Worm (Caenorhabditis elegans) whole organism, young adult: ENCODE results near the gene nep-17.

ENCODE experiments used
- B0336.3 ChIP-seq: fragments of 200-800 bp; sonication (Bioruptor generic); IDR thresholded peaks from 2 replicates; pipeline ENCODE4 v1.3.6; 2022; ENCODE audit warnings: missing genetic modification characterization, missing compliant biosample characterization
- D2030.7 ChIP-seq: fragments of 200-800 bp; sonication (Bioruptor generic); IDR thresholded peaks from 2 replicates; pipeline ENCODE4 v1.3.6; 2022; ENCODE audit warnings: missing genetic modification reagents, missing genetic modification characterization, missing compliant biosample characterization
- F10E7.11 ChIP-seq: sonication (generic microtip); optimal IDR thresholded peaks from 2 replicates; lab custom pipeline; 2017; ENCODE audit warnings: mild to moderate bottlenecking, missing genetic modification characterization, moderate library complexity, missing compliant biosample characterization
- F22D6.2 ChIP-seq: sonication (generic microtip); optimal IDR thresholded peaks from 2 replicates; lab custom pipeline; 2016; ENCODE audit warnings: mild to moderate bottlenecking, missing genetic modification characterization, missing compliant biosample characterization
- F23B12.7 ChIP-seq: sonication (generic microtip); optimal IDR thresholded peaks from 2 replicates; lab custom pipeline; 2017; ENCODE audit warnings: missing genetic modification characterization, mild to moderate bottlenecking, missing compliant biosample characterization, antibody characterized with exemption, moderate library complexity; ENCODE audit not compliant: insufficient read depth
- F33H1.4 ChIP-seq: fragments of 200-800 bp; sonication (Bioruptor generic); IDR thresholded peaks from 2 replicates; pipeline ENCODE4 v1.3.6; 2022; ENCODE audit warnings: missing genetic modification reagents, missing genetic modification characterization, missing compliant biosample characterization
- F57A8.1 ChIP-seq: fragments of 200-800 bp; sonication (Bioruptor generic); optimal IDR thresholded peaks from 2 replicates; lab custom pipeline; 2018; ENCODE audit warnings: mild to moderate bottlenecking, missing genetic modification characterization, moderate library complexity, missing compliant biosample characterization
- F57C9.4 ChIP-seq: sonication (generic microtip); optimal IDR thresholded peaks from 2 replicates; lab custom pipeline; 2017; ENCODE audit warnings: mild to moderate bottlenecking, missing genetic modification characterization, missing compliant biosample characterization
- T07F8.4 ChIP-seq: sonication (generic microtip); optimal IDR thresholded peaks from 2 replicates; lab custom pipeline; 2016; ENCODE audit warnings: mild to moderate bottlenecking, missing genetic modification characterization, moderate library complexity, missing compliant biosample characterization
- aptf-2 ChIP-seq: fragments of 200-800 bp; sonication (Bioruptor generic); conservative IDR thresholded peaks from 2 replicates; pipeline ENCODE4 v1.3.6; 2022; ENCODE audit warnings: missing genetic modification reagents, missing genetic modification characterization, missing compliant biosample characterization
- attf-3 ChIP-seq: fragments of 200-800 bp; sonication (Bioruptor generic); conservative IDR thresholded peaks from 2 replicates; pipeline ENCODE4 v1.3.6; 2022; ENCODE audit warnings: missing genetic modification reagents, missing genetic modification characterization, missing compliant biosample characterization
- attf-5 ChIP-seq: fragments of 200-800 bp; sonication (Bioruptor generic); optimal IDR thresholded peaks from 2 replicates; lab custom pipeline; 2018; ENCODE audit warnings: mild to moderate bottlenecking, missing genetic modification characterization, missing compliant biosample characterization
- bed-1 ChIP-seq: fragments of 200-800 bp; sonication (Bioruptor generic); IDR thresholded peaks from 2 replicates; pipeline ENCODE4 v1.3.6; 2022; ENCODE audit warnings: missing genetic modification reagents, missing genetic modification characterization, missing compliant biosample characterization
- ceh-27 ChIP-seq: fragments of 200-800 bp; sonication (Bioruptor generic); optimal IDR thresholded peaks from 2 replicates; lab custom pipeline; 2018; ENCODE audit warnings: mild to moderate bottlenecking, missing genetic modification characterization, moderate library complexity, missing compliant biosample characterization
- ceh-40 ChIP-seq: fragments of 200-800 bp; sonication (Bioruptor generic); IDR thresholded peaks from 2 replicates; pipeline ENCODE4 v1.3.6; 2022; ENCODE audit warnings: missing genetic modification characterization, missing compliant biosample characterization
- ceh-79 ChIP-seq: sonication (generic microtip); optimal IDR thresholded peaks from 2 replicates; lab custom pipeline; 2017; ENCODE audit warnings: mild to moderate bottlenecking, missing genetic modification characterization, missing compliant biosample characterization
- ceh-91 ChIP-seq: fragments of 200-800 bp; sonication (Bioruptor generic); IDR thresholded peaks from 2 replicates; pipeline ENCODE4 v1.3.6; 2022; ENCODE audit warnings: missing genetic modification reagents, missing genetic modification characterization, missing compliant biosample characterization
- chd-7 ChIP-seq: sonication (generic microtip); optimal IDR thresholded peaks from 2 replicates; lab custom pipeline; 2016; ENCODE audit warnings: mild to moderate bottlenecking, missing genetic modification characterization, moderate library complexity, missing compliant biosample characterization
- efl-1 ChIP-seq: fragments of 150-350 bp; optimal IDR thresholded peaks from 2 replicates; lab custom pipeline; 2014; ENCODE audit warnings: missing biosample characterization, missing genetic modification reagents, missing genetic modification characterization
- egl-18 ChIP-seq: fragments of 200-800 bp; sonication (Bioruptor generic); IDR thresholded peaks from 2 replicates; pipeline ENCODE4 v1.3.6; 2022; ENCODE audit warnings: missing genetic modification reagents, missing genetic modification characterization, missing compliant biosample characterization
- egrh-3 ChIP-seq: fragments of 200-800 bp; sonication (Bioruptor generic); IDR thresholded peaks from 2 replicates; pipeline ENCODE4 v1.3.6; 2022; ENCODE audit warnings: missing genetic modification reagents, missing genetic modification characterization, missing compliant biosample characterization
- fkh-3 ChIP-seq: sonication (generic microtip); optimal IDR thresholded peaks from 2 replicates; lab custom pipeline; 2016; ENCODE audit warnings: mild to moderate bottlenecking, missing genetic modification characterization, missing compliant biosample characterization
- gei-17 ChIP-seq: fragments of 200-800 bp; sonication (Bioruptor generic); optimal IDR thresholded peaks from 2 replicates; lab custom pipeline; 2018; ENCODE audit warnings: mild to moderate bottlenecking, missing genetic modification characterization, missing compliant biosample characterization
- hlh-12 ChIP-seq: sonication (generic microtip); optimal IDR thresholded peaks from 2 replicates; lab custom pipeline; 2016; ENCODE audit warnings: missing genetic modification characterization, missing compliant biosample characterization
- hlh-26 ChIP-seq: fragments of 200-800 bp; sonication (Bioruptor generic); conservative IDR thresholded peaks from 2 replicates; pipeline ENCODE4 v1.3.6; 2022; ENCODE audit warnings: missing genetic modification reagents, missing genetic modification characterization, missing compliant biosample characterization
- hrde-1 ChIP-seq: sonication (generic microtip); optimal IDR thresholded peaks from 2 replicates; lab custom pipeline; 2016; ENCODE audit warnings: missing genetic modification characterization, mild to moderate bottlenecking, missing compliant biosample characterization, moderate library complexity, missing genotype, missing genetic modification reagents, borderline replicate concordance
- lin-40 ChIP-seq: sonication (generic microtip); optimal IDR thresholded peaks from 2 replicates; lab custom pipeline; 2016; ENCODE audit warnings: missing genetic modification characterization, mild to moderate bottlenecking, missing compliant biosample characterization, missing genotype, missing genetic modification reagents
- lir-1 ChIP-seq: fragments of 200-800 bp; sonication (Bioruptor generic); conservative IDR thresholded peaks from 2 replicates; pipeline ENCODE4 v1.3.6; 2022; ENCODE audit warnings: missing genetic modification reagents, missing genetic modification characterization, missing compliant biosample characterization
- lsl-1 ChIP-seq: fragments of 200-800 bp; sonication (Bioruptor generic); optimal IDR thresholded peaks from 2 replicates; lab custom pipeline; 2018; ENCODE audit warnings: mild to moderate bottlenecking, missing genetic modification characterization, moderate library complexity, missing compliant biosample characterization
- lsy-27 ChIP-seq: sonication (generic microtip); optimal IDR thresholded peaks from 2 replicates; lab custom pipeline; 2017; ENCODE audit warnings: missing genetic modification characterization, mild to moderate bottlenecking, missing compliant biosample characterization, antibody characterized with exemption, missing genotype, borderline replicate concordance; ENCODE audit not compliant: insufficient read depth
- madf-3 ChIP-seq: fragments of 200-800 bp; sonication (Bioruptor generic); IDR thresholded peaks from 2 replicates; pipeline ENCODE4 v1.3.6; 2022; ENCODE audit warnings: missing genetic modification reagents, missing genetic modification characterization, missing compliant biosample characterization
- mcd-1 ChIP-seq: fragments of 200-800 bp; sonication (Bioruptor generic); IDR thresholded peaks from 2 replicates; pipeline ENCODE4 v1.3.6; 2022; ENCODE audit warnings: missing genetic modification reagents, missing genetic modification characterization, missing compliant biosample characterization
- mel-28 ChIP-seq: sonication (generic microtip); optimal IDR thresholded peaks from 2 replicates; lab custom pipeline; 2016; ENCODE audit warnings: borderline replicate concordance, mild to moderate bottlenecking, missing genetic modification characterization, missing compliant biosample characterization
- mxl-1 ChIP-seq: sonication (generic microtip); optimal IDR thresholded peaks from 2 replicates; lab custom pipeline; 2016; ENCODE audit warnings: missing genetic modification characterization, missing compliant biosample characterization
- pbrm-1 ChIP-seq: fragments of 200-800 bp; sonication (Bioruptor generic); IDR thresholded peaks from 2 replicates; pipeline ENCODE4 v1.3.6; 2022; ENCODE audit warnings: missing genetic modification reagents, missing genetic modification characterization, missing compliant biosample characterization
- rpc-1 ChIP-seq, 2 experiments: fragments of 150-350 bp in 1 of 2; sonication (generic microtip) in 1 of 2; optimal IDR thresholded peaks; 2 replicates each; lab custom pipeline; 2014 to 2018; ENCODE audit warnings: missing biosample characterization in 1 of 2, missing genetic modification characterization in 1 of 2, missing genetic modification reagents in 1 of 2, missing genotype in 1 of 2
- snpc-3.4 ChIP-seq: sonication (generic microtip); optimal IDR thresholded peaks from 2 replicates; lab custom pipeline; 2017; ENCODE audit warnings: missing genetic modification characterization, mild to moderate bottlenecking, missing compliant biosample characterization, antibody characterized with exemption, moderate library complexity, missing genotype, missing genetic modification reagents
- snpc-4 ChIP-seq, 5 experiments: fragments of 150-350 bp in 1 of 5; sonication (generic microtip) in 4 of 5; optimal IDR thresholded peaks; 2 replicates each; lab custom pipeline; 2014 to 2018; ENCODE audit warnings: missing genetic modification characterization in 5 of 5, missing biosample characterization in 3 of 5, antibody characterized with exemption in 2 of 5, mild to moderate bottlenecking in 2 of 5, missing compliant biosample characterization in 2 of 5, missing genotype in 2 of 5, moderate library complexity in 2 of 5, missing genetic modification reagents in 1 of 5
- sptf-2 ChIP-seq: fragments of 200-800 bp; sonication (Bioruptor generic); optimal IDR thresholded peaks from 2 replicates; lab custom pipeline; 2018; ENCODE audit warnings: mild to moderate bottlenecking, missing genetic modification characterization, missing compliant biosample characterization
- tlf-1 ChIP-seq: fragments of 200-800 bp; sonication (Bioruptor generic); optimal IDR thresholded peaks from 2 replicates; lab custom pipeline; 2018; ENCODE audit warnings: mild to moderate bottlenecking, missing genetic modification characterization, missing compliant biosample characterization
- unc-62 ChIP-seq: fragments of 150-350 bp; optimal IDR thresholded peaks from 2 replicates; lab custom pipeline; 2014; ENCODE audit warnings: missing biosample characterization, missing genetic modification reagents, missing genetic modification characterization
- xnd-1 ChIP-seq: sonication (generic microtip); optimal IDR thresholded peaks from 2 replicates; lab custom pipeline; 2016; ENCODE audit warnings: missing genotype, missing genetic modification reagents, missing genetic modification characterization, missing compliant biosample characterization
- zfh-2 ChIP-seq: fragments of 200-800 bp; sonication (Bioruptor generic); conservative IDR thresholded peaks from 2 replicates; pipeline ENCODE4 v1.3.6; 2022; ENCODE audit warnings: missing genetic modification reagents, missing genetic modification characterization, missing compliant biosample characterization
- ztf-26 ChIP-seq: sonication (generic microtip); optimal IDR thresholded peaks from 2 replicates; lab custom pipeline; 2017; ENCODE audit warnings: missing genetic modification characterization, missing compliant biosample characterization

Gene nep-17

DNA sequence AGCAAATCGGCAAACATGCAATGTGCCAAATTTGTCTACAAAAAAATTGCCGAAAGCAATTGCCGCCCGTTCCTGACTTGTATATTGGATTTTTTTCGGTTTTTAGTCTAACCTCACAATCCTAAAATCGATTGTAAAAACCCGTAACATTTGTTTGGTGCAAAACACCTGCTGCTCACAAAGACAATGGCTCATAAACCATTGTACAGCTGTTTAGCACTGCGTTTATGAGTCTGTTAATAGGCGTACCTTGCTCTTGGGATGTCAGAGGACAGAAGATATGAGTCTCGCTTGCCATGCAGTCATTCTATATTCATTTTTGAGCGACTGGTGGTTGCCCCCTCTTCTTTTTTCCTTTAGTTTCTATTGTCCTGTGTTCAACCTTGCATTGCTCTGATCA is 35.5 kb upstream of the nep-17 start, which contains the start of gene E01G4.5:
E01G4.5 (plus strand) TSS at position 301 of the 400 bp plus-strand sequence.
- TF ChIP-seq B0336.3 (no peak), chd-7 (tag; lab: Kevin White, UChicago) (no peak), ceh-40 (GFP tag; lab: Robert Waterston, UW) (no peak), attf-5 (GFP tag; lab: Kevin White, UChicago) (no peak), lsl-1 (GFP tag; lab: Kevin White, UChicago) (no peak), bed-1 (GFP tag; lab: Robert Waterston, UW) (no peak), F23B12.7 (tag; lab: Kevin White, UChicago) (no peak), T07F8.4 (tag; lab: Kevin White, UChicago) (no peak), mcd-1 (GFP tag; lab: Robert Waterston, UW) (no peak), F57C9.4 (tag; lab: Kevin White, UChicago) (no peak), mxl-1 (tag; lab: Kevin White, UChicago) (no peak), ceh-27 (GFP tag; lab: Kevin White, UChicago) (no peak), F10E7.11 (no peak), egrh-3 (GFP tag; lab: Robert Waterston, UW) (no peak), lir-1 (no peak)

DNA sequence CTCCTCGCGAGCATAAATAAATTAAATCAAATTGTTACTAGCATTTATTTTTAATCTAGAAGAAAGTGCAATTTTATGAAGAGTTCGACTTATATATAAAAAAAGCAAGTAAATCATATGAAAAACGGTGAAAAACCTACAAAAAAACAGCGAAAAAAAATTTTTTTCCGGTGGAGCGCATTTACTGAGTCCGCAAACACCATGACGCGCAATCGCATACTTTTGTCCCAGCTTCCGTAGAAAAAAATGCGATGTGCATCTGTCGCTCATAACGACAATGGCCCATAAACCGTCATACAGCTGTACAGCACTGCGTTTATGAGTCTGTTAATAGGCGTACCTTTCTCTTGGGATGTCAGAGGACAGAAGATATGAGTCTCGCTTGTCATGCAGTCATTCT is 30.4 kb upstream of the nep-17 start:
- TF ChIP-seq fkh-3 (tag; lab: Kevin White, UChicago) = no peak
- TF ChIP-seq snpc-3.4 (tag; lab: Kevin White, UChicago) = no peak
- TF ChIP-seq hrde-1 (tag; lab: Kevin White, UChicago) = no peak
- no peak for TF ChIP-seq D2030.7 (GFP tag; lab: Robert Waterston, UW)
- TF ChIP-seq egrh-3 (GFP tag; lab: Robert Waterston, UW) = no peak
- TF ChIP-seq F22D6.2 (tag; lab: Kevin White, UChicago) = no peak
- TF ChIP-seq rpc-1 (optimal IDR thresholded peaks at IDR 0.05; lab: Kevin White, UChicago) = no peak
- TF ChIP-seq rpc-1 (tag; optimal IDR thresholded peaks at IDR 0.05; lab: Kevin White, UChicago) = no peak
- TF ChIP-seq mel-28 (tag; lab: Kevin White, UChicago) = no peak
- no peak for TF ChIP-seq sptf-2
- TF ChIP-seq F33H1.4 (GFP tag; lab: Robert Waterston, UW) = no peak
- no peak for TF ChIP-seq hlh-12 (tag; lab: Kevin White, UChicago)
- no peak for TF ChIP-seq tlf-1 (GFP tag; lab: Kevin White, UChicago)
- no peak for TF ChIP-seq unc-62 (GFP tag; lab: Kevin White, UChicago)
- no peak for TF ChIP-seq madf-3 (GFP tag; lab: Robert Waterston, UW)
- no peak for TF ChIP-seq ceh-91 (GFP tag; lab: Robert Waterston, UW)
- TF ChIP-seq egl-18 (GFP tag; lab: Robert Waterston, UW) = no peak
- TF ChIP-seq snpc-4 (GFP tag; optimal IDR thresholded peaks at IDR 0.05; lab: Kevin White, UChicago) = no peak
- peak in 1 of 4 experiments; percentile 23 for TF ChIP-seq snpc-4 (tag; optimal IDR thresholded peaks at IDR 0.05; lab: Kevin White, UChicago)
- no peak for TF ChIP-seq gei-17 (GFP tag; lab: Kevin White, UChicago)
- no peak for TF ChIP-seq attf-3
- no peak for TF ChIP-seq aptf-2 (GFP tag; lab: Robert Waterston, UW)
- TF ChIP-seq lsy-27 = no peak
- TF ChIP-seq F57A8.1 (GFP tag; lab: Kevin White, UChicago) = no peak
- TF ChIP-seq pbrm-1 = no peak
- TF ChIP-seq zfh-2 (GFP tag; lab: Robert Waterston, UW) = no peak
- no peak for TF ChIP-seq hlh-26
- no peak for TF ChIP-seq efl-1 (GFP tag; lab: Kevin White, UChicago)
- peak; percentile 26 for TF ChIP-seq lin-40 (tag; lab: Kevin White, UChicago)
- TF ChIP-seq xnd-1 (tag; lab: Kevin White, UChicago) = no peak
- TF ChIP-seq attf-5 (GFP tag; lab: Kevin White, UChicago) = peak; percentile 20
- peak; percentile 93 for TF ChIP-seq mcd-1 (GFP tag; lab: Robert Waterston, UW)
- no peak for TF ChIP-seq chd-7 (tag; lab: Kevin White, UChicago)
- no peak for TF ChIP-seq ztf-26 (tag; lab: Kevin White, UChicago)
- TF ChIP-seq ceh-79 = no peak
- TF ChIP-seq, all 124 proteins: peak for 4
